Fruit fly (Drosophila melanogaster): ENCODE data around the gene CG9386.
A peak's percentile ranks its signal among the peaks of the same experiment; 100 is the strongest.

DNA sequence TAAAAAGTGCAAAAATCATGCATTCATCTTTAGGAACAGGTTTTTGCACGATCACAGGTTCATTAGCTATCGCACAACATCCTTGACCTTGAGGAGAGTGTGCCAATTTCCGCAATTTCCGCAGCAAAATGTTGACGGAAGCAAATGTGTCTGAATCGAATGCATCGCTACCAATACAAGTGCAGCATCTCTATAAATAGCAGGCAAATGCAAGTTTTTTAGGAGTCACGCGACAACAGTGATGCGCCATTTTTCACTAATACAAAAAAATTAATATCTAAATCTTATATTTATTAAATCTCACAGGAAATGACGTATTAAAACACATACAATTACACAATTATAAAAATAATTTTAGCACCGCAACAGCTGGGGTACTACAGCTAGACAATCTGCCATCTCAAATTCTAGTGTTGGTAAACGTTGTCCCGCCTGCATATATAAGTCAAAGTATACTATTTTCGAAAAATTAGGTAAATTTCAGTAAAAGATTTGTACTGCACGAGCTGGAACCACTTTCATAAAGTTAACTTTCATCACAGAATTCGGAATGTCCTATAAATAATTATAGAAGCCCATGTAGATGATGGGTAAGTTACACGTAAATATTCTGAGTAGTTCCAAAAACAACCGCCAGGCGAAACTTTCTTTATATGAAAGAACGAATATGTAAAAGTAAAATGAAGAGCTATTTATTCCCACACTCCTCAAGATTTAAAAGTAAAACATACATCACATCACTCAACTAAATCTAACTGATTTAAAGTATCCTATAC lies 18.8 kb upstream of the CG9386 start, which contains the start of gene CG9399:
- TF ChIP-seq fru (GFP tag; optimal IDR thresholded peaks at IDR 0.05) (peak; percentile 94), psq (GFP tag; optimal IDR thresholded peaks at IDR 0.05) (peak; percentile 94), OdsH (GFP tag; optimal IDR thresholded peaks at IDR 0.05) (peak; percentile 96), Dfd (GFP tag; optimal IDR thresholded peaks at IDR 0.05) (no peak), h (GFP tag; optimal IDR thresholded peaks at IDR 0.05) (peak; percentile 97), dmrt93B (GFP tag; optimal IDR thresholded peaks at IDR 0.05) (peak; percentile 95), dl (GFP tag; optimal IDR thresholded peaks at IDR 0.05; ENCODE audit: insufficient read depth in 1 of 2, partially characterized antibody in 2 of 2) (no peak), pan (optimal IDR thresholded peaks at IDR 0.05) (no peak), GATAd (GFP tag; optimal IDR thresholded peaks at IDR 0.05) (peak; percentile 92), rgr (GFP tag; optimal IDR thresholded peaks at IDR 0.05) (peak; percentile 98), tai (GFP tag; optimal IDR thresholded peaks at IDR 0.05) (no peak), Dif (GFP tag; optimal IDR thresholded peaks at IDR 0.05; ENCODE audit: partially characterized antibody) (no peak), CG9705 (GFP tag; optimal IDR thresholded peaks at IDR 0.05) (peak; percentile 88), br (GFP tag; optimal IDR thresholded peaks at IDR 0.05) (peak; percentile 96)

Measured in whole organism, wandering third instar larva.